Worm (Caenorhabditis elegans): Measurements from ENCODE around the gene hpo-12.

The hpo-12 gene

ce11 chrIV:12334708-12335107 lies 51.7 kb downstream of the hpo-12 start:
- TF ChIP-seq efl-1 (optimal IDR thresholded peaks at IDR 0.05) = peak; percentile 73 to 81
- TF ChIP-seq efl-1 (GFP tag; optimal IDR thresholded peaks at IDR 0.05 in 1 of 2) = peak; percentile 84 to 98
- TF ChIP-seq ceh-63 (GFP tag; optimal IDR thresholded peaks at IDR 0.05) = no peak
- no peak for TF ChIP-seq ces-1 (GFP tag; optimal IDR thresholded peaks at IDR 0.05)
- no peak for TF ChIP-seq mab-9 (GFP tag; IDR thresholded peaks at IDR 0.05)
- peak; percentile 73 to 86 (median 85) for TF ChIP-seq dpl-1 (GFP tag; optimal IDR thresholded peaks at IDR 0.05)
- TF ChIP-seq nhr-76 (tag; optimal IDR thresholded peaks at IDR 0.05) = no peak
- TF ChIP-seq nhr-77 (tag; optimal IDR thresholded peaks at IDR 0.05) = no peak
- TF ChIP-seq zag-1 (tag; optimal IDR thresholded peaks at IDR 0.05) = no peak
- no peak for TF ChIP-seq ets-5 (GFP tag; IDR thresholded peaks at IDR 0.05)
- no peak for TF ChIP-seq skn-1 (tag; optimal IDR thresholded peaks at IDR 0.05)
- no peak for TF ChIP-seq unc-30 (tag; optimal IDR thresholded peaks at IDR 0.05)
- TF ChIP-seq sox-4 (tag; optimal IDR thresholded peaks at IDR 0.05) = no peak
- TF ChIP-seq ceh-88 (GFP tag; IDR thresholded peaks at IDR 0.05) = no peak
- TF ChIP-seq hpl-2 (GFP tag; optimal IDR thresholded peaks at IDR 0.05) = no peak
- peak; percentile 74 to 82 for TF ChIP-seq lin-35 (GFP tag; optimal IDR thresholded peaks at IDR 0.05)
- TF ChIP-seq nhr-47 (tag; optimal IDR thresholded peaks at IDR 0.05) = peak; percentile 24
- TF ChIP-seq pax-3 (tag; optimal IDR thresholded peaks at IDR 0.05) = no peak
- peak; percentile 25 to 43 for TF ChIP-seq lsy-2 (tag; optimal IDR thresholded peaks at IDR 0.05)
- TF ChIP-seq swsn-7 (tag; optimal IDR thresholded peaks at IDR 0.05) = peak; percentile 3
- TF ChIP-seq dsc-1 (tag; optimal IDR thresholded peaks at IDR 0.05) = no peak
- TF ChIP-seq nhr-84 (tag; optimal IDR thresholded peaks at IDR 0.05) = no peak
- TF ChIP-seq mep-1 (tag; optimal IDR thresholded peaks at IDR 0.05) = peak; percentile 19
- no peak for TF ChIP-seq pag-3 (tag; optimal IDR thresholded peaks at IDR 0.05; ENCODE audit: borderline replicate concordance, insufficient read depth)
- TF ChIP-seq F16B12.6 (tag; optimal IDR thresholded peaks at IDR 0.05) = peak; percentile 80
- no peak for TF ChIP-seq unc-130 (tag; optimal IDR thresholded peaks at IDR 0.05)
- TF ChIP-seq rnt-1 (tag; optimal IDR thresholded peaks at IDR 0.05) = peak; percentile 26
- TF ChIP-seq ceh-90 (tag; optimal IDR thresholded peaks at IDR 0.05) = no peak
- no peak for TF ChIP-seq sptf-1 (tag; optimal IDR thresholded peaks at IDR 0.05)
- TF ChIP-seq nhr-71 (tag; optimal IDR thresholded peaks at IDR 0.05) = peak; percentile 21
- no peak for TF ChIP-seq snu-23 (GFP tag; optimal IDR thresholded peaks at IDR 0.05)
- TF ChIP-seq vab-15 (tag; optimal IDR thresholded peaks at IDR 0.05) = no peak
